Worm (Caenorhabditis elegans) whole organism, L2 larva: ENCODE results near the gene BE10.3.

Experiments used
- F13H6.1 ChIP-seq: sonication (generic microtip); optimal IDR thresholded peaks from 2 replicates; lab custom pipeline; 2016; ENCODE audit warnings: missing genetic modification characterization, missing compliant biosample characterization
- ama-1 ChIP-seq: fragments of 150-350 bp; optimal IDR thresholded peaks from 2 replicates; lab custom pipeline; 2018; ENCODE audit warnings: inconsistent platforms
- blmp-1 ChIP-seq: sonication (generic microtip); optimal IDR thresholded peaks from 2 replicates; lab custom pipeline; 2017; ENCODE audit warnings: missing genetic modification characterization, mild to moderate bottlenecking, missing compliant biosample characterization, antibody characterized with exemption, moderate library complexity; ENCODE audit not compliant: insufficient read depth
- ceh-16 ChIP-seq: fragments of 150-350 bp; optimal IDR thresholded peaks from 2 replicates; lab custom pipeline; 2014; ENCODE audit warnings: missing biosample characterization, missing genetic modification characterization
- ceh-82 ChIP-seq: fragments of 150-350 bp; optimal IDR thresholded peaks from 2 replicates; lab custom pipeline; 2014; ENCODE audit warnings: missing biosample characterization, missing genetic modification characterization
- crh-2 ChIP-seq: sonication (generic microtip); optimal IDR thresholded peaks from 2 replicates; lab custom pipeline; 2017; ENCODE audit warnings: missing biosample characterization, missing genetic modification characterization
- egl-27 ChIP-seq: sonication (generic microtip); optimal IDR thresholded peaks from 3 replicates; lab custom pipeline; 2017; ENCODE audit warnings: missing biosample characterization, missing genetic modification reagents, missing genetic modification characterization
- elt-1 ChIP-seq: fragments of 150-350 bp; optimal IDR thresholded peaks from 2 replicates; lab custom pipeline; 2014; ENCODE audit warnings: missing biosample characterization, missing genetic modification characterization
- elt-3 ChIP-seq: sonication (generic microtip); optimal IDR thresholded peaks from 2 replicates; lab custom pipeline; 2017; ENCODE audit warnings: missing biosample characterization, missing genetic modification characterization
- fos-1 ChIP-seq: fragments of 150-350 bp; optimal IDR thresholded peaks from 2 replicates; lab custom pipeline; 2014; ENCODE audit warnings: missing biosample characterization, missing genetic modification characterization
- gmeb-1 ChIP-seq: fragments of 150-350 bp; optimal IDR thresholded peaks from 2 replicates; lab custom pipeline; 2014; ENCODE audit warnings: missing biosample characterization, missing genetic modification characterization
- lin-11 ChIP-seq: fragments of 150-350 bp; sonication (generic microtip); optimal IDR thresholded peaks from 2 replicates; lab custom pipeline; 2014; ENCODE audit warnings: missing biosample characterization, missing genetic modification characterization, inconsistent platforms, mixed read lengths
- lin-39 ChIP-seq: fragments of 150-350 bp; optimal IDR thresholded peaks from 2 replicates; lab custom pipeline; 2014; ENCODE audit warnings: missing biosample characterization, missing genetic modification reagents, missing genetic modification characterization
- lsy-2 ChIP-seq, 2 experiments: fragments of 150-350 bp in 1 of 2; sonication (generic microtip) in 1 of 2; optimal IDR thresholded peaks; 2 replicates each; lab custom pipeline; 2014 to 2017; ENCODE audit warnings: missing biosample characterization in 2 of 2, missing genetic modification characterization in 2 of 2
- mab-5 ChIP-seq: fragments of 150-350 bp; optimal IDR thresholded peaks from 2 replicates; lab custom pipeline; 2014; ENCODE audit warnings: missing biosample characterization, missing genetic modification characterization
- mbf-1 ChIP-seq: sonication (generic microtip); optimal IDR thresholded peaks from 2 replicates; lab custom pipeline; 2017; ENCODE audit warnings: missing biosample characterization, missing genetic modification characterization
- mdl-1 ChIP-seq, 2 experiments: fragments of 150-350 bp in 1 of 2; sonication (generic microtip) in 1 of 2; optimal IDR thresholded peaks; 2 replicates each; lab custom pipeline; 2017; ENCODE audit warnings: missing biosample characterization in 2 of 2, missing genetic modification characterization in 2 of 2
- nhr-11 ChIP-seq: fragments of 150-350 bp; optimal IDR thresholded peaks from 2 replicates; lab custom pipeline; 2014; ENCODE audit warnings: missing biosample characterization, missing genetic modification characterization
- nhr-12 ChIP-seq: fragments of 150-350 bp; optimal IDR thresholded peaks from 2 replicates; lab custom pipeline; 2014; ENCODE audit warnings: missing biosample characterization, missing genetic modification characterization
- nhr-129 ChIP-seq: fragments of 150-350 bp; optimal IDR thresholded peaks from 2 replicates; lab custom pipeline; 2014; ENCODE audit warnings: missing biosample characterization, missing genetic modification characterization
- nhr-21 ChIP-seq: fragments of 150-350 bp; optimal IDR thresholded peaks from 2 replicates; lab custom pipeline; 2014; ENCODE audit warnings: missing biosample characterization, missing genetic modification characterization
- nhr-23 ChIP-seq: fragments of 150-350 bp; optimal IDR thresholded peaks from 2 replicates; lab custom pipeline; 2014; ENCODE audit warnings: missing biosample characterization, missing genetic modification reagents, missing genetic modification characterization
- nhr-25 ChIP-seq: fragments of 150-350 bp; sonication (generic microtip); optimal IDR thresholded peaks from 3 replicates; lab custom pipeline; 2014; ENCODE audit warnings: missing biosample characterization, missing genetic modification characterization
- nhr-6 ChIP-seq: fragments of 150-350 bp; optimal IDR thresholded peaks from 2 replicates; lab custom pipeline; 2014; ENCODE audit warnings: missing biosample characterization, missing genetic modification characterization
- peb-1 ChIP-seq: fragments of 150-350 bp; optimal IDR thresholded peaks from 2 replicates; lab custom pipeline; 2014; ENCODE audit warnings: missing biosample characterization, missing genetic modification characterization
- skn-1 ChIP-seq: sonication (generic microtip); optimal IDR thresholded peaks from 2 replicates; lab custom pipeline; 2017; ENCODE audit warnings: missing biosample characterization, missing genetic modification characterization
- sma-3 ChIP-seq: sonication (generic microtip); optimal IDR thresholded peaks from 2 replicates; lab custom pipeline; 2016; ENCODE audit warnings: missing genetic modification reagents, missing genetic modification characterization, missing compliant biosample characterization
- sma-9 ChIP-seq, 2 experiments: fragments of 150-350 bp in 1 of 2; sonication (generic microtip) in 1 of 2; optimal IDR thresholded peaks; 2 replicates each; lab custom pipeline; 2014 to 2016; ENCODE audit warnings: missing genetic modification characterization in 2 of 2, mild to moderate bottlenecking in 1 of 2, missing biosample characterization in 1 of 2, missing compliant biosample characterization in 1 of 2, missing genetic modification reagents in 1 of 2, moderate library complexity in 1 of 2
- unc-55 ChIP-seq: fragments of 150-350 bp; sonication (generic microtip); optimal IDR thresholded peaks from 3 replicates; lab custom pipeline; 2014; ENCODE audit warnings: missing biosample characterization, missing genetic modification reagents, missing genetic modification characterization
- unc-62 ChIP-seq: fragments of 150-350 bp; optimal IDR thresholded peaks from 2 replicates; lab custom pipeline; 2014; ENCODE audit warnings: missing biosample characterization, missing genetic modification reagents, missing genetic modification characterization
- zag-1 ChIP-seq: fragments of 150-350 bp; optimal IDR thresholded peaks from 2 replicates; lab custom pipeline; 2014; ENCODE audit warnings: missing biosample characterization, missing genetic modification characterization
- ztf-1 ChIP-seq: fragments of 200-800 bp; sonication (Bioruptor generic); conservative IDR thresholded peaks from 2 replicates; pipeline ENCODE4 v1.3.6; 2022; ENCODE audit warnings: missing genetic modification characterization, missing compliant biosample characterization
- ztf-4 ChIP-seq: fragments of 150-350 bp; optimal IDR thresholded peaks from 2 replicates; lab custom pipeline; 2014; ENCODE audit warnings: missing biosample characterization, missing genetic modification characterization

Gene BE10.3

ce11 chrIII:12855394-12855793, 47.6 kb downstream of the BE10.3 start, which contains the start of gene Y37D8A.5:
Gene Y37D8A.5 (minus strand): TSS chrIII:12855494.
- no peak for TF ChIP-seq sma-3
- TF ChIP-seq mbf-1 (tag; lab: Kevin White, UChicago) = no peak
- no peak for TF ChIP-seq ztf-1
- TF ChIP-seq mab-5 = no peak
- TF ChIP-seq elt-1 (tag; lab: Kevin White, UChicago) = no peak
- TF ChIP-seq nhr-12 (tag; lab: Kevin White, UChicago) = no peak
- TF ChIP-seq lin-11 = no peak
- no peak for TF ChIP-seq nhr-21 (tag; lab: Kevin White, UChicago)
- TF ChIP-seq F13H6.1 = no peak
- TF ChIP-seq fos-1 (tag; lab: Kevin White, UChicago) = no peak
- no peak for TF ChIP-seq sma-9 (GFP tag; optimal IDR thresholded peaks at IDR 0.05; lab: Kevin White, UChicago)
- no peak for TF ChIP-seq sma-9 (tag; optimal IDR thresholded peaks at IDR 0.05; lab: Kevin White, UChicago)
- TF ChIP-seq unc-55 (GFP tag; lab: Kevin White, UChicago) = no peak
- TF ChIP-seq lsy-2 (tag; optimal IDR thresholded peaks at IDR 0.05; lab: Kevin White, UChicago) = no peak
- no peak for TF ChIP-seq ceh-82 (tag; lab: Kevin White, UChicago)
- no peak for TF ChIP-seq skn-1 (tag; lab: Kevin White, UChicago)
- no peak for TF ChIP-seq nhr-11 (tag; lab: Kevin White, UChicago)

- TF ChIP-seq ama-1 (lab: Kevin White, UChicago) (no peak), skn-1 (tag; lab: Kevin White, UChicago) (no peak), lin-11 (no peak), nhr-23 (tag; lab: Kevin White, UChicago) (no peak), F13H6.1 (no peak), nhr-6 (no peak), mdl-1 (tag; optimal IDR thresholded peaks at IDR 0.05; lab: Kevin White, UChicago) (no peak), crh-2 (no peak)
These were observed 48.8 kb downstream of the BE10.3 start, which contains the start of gene Y37D8A.26 for ce11 chrIII:12856628-12857027. Gene Y37D8A.26 (minus strand): TSS chrIII:12856728.

- TF ChIP-seq zag-1 (tag; lab: Kevin White, UChicago) (no peak), elt-3 (tag; lab: Kevin White, UChicago) (no peak), sma-9 (GFP tag; optimal IDR thresholded peaks at IDR 0.05; lab: Kevin White, UChicago) (peak; percentile 24), sma-9 (tag; optimal IDR thresholded peaks at IDR 0.05; lab: Kevin White, UChicago) (no peak), egl-27 (no peak), lin-39 (tag; lab: Kevin White, UChicago) (no peak), nhr-25 (tag; lab: Kevin White, UChicago) (peak; percentile 20), unc-62 (no peak), nhr-21 (tag; lab: Kevin White, UChicago) (peak; percentile 18), lsy-2 (tag; optimal IDR thresholded peaks at IDR 0.05; lab: Kevin White, UChicago) (no peak), gmeb-1 (tag; lab: Kevin White, UChicago) (no peak), nhr-11 (tag; lab: Kevin White, UChicago) (no peak), fos-1 (tag; lab: Kevin White, UChicago) (peak; percentile 21), crh-2 (peak; percentile 23), ceh-82 (tag; lab: Kevin White, UChicago) (no peak), nhr-129 (tag; lab: Kevin White, UChicago) (no peak), sma-3 (no peak), ceh-16 (tag; lab: Kevin White, UChicago) (no peak), blmp-1 (peak; percentile 70), ztf-4 (tag; lab: Kevin White, UChicago) (no peak), peb-1 (no peak), mbf-1 (tag; lab: Kevin White, UChicago) (no peak)
These were observed 52.3 kb downstream of the BE10.3 start for ce11 chrIII:12860119-12860518.
